Fruit fly (Drosophila melanogaster) whole organism, embryonic: ENCODE data around the gene CG13084.

ENCODE experiments used
- Atf6 ChIP-seq: fragments of 200-800 bp; sonication (Bioruptor generic); IDR thresholded peaks from 2 replicates; pipeline ENCODE4 v1.3.6; 2022; ENCODE audit warnings: missing biosample characterization, missing genetic modification characterization
- Blimp-1 ChIP-seq: fragments of 200-800 bp; sonication (Bioruptor generic); optimal IDR thresholded peaks from 3 replicates; lab custom pipeline; 2018; ENCODE audit warnings: missing biosample characterization, missing genetic modification characterization, mild to moderate bottlenecking, moderate library complexity, missing genetic modification reagents
- CG10321 ChIP-seq: fragments of 200-800 bp; sonication (Bioruptor generic); IDR thresholded peaks from 2 replicates; pipeline ENCODE4 v1.3.6; 2022; ENCODE audit warnings: missing biosample characterization, missing genetic modification characterization
- CG11398 ChIP-seq: fragments of 200-800 bp; sonication (Bioruptor generic); optimal IDR thresholded peaks from 2 replicates; lab custom pipeline; 2016; ENCODE audit warnings: missing biosample characterization, missing genetic modification characterization
- CG12155 ChIP-seq: fragments of 200-800 bp; sonication (Bioruptor generic); optimal IDR thresholded peaks from 3 replicates; lab custom pipeline; 2016; ENCODE audit warnings: missing biosample characterization, missing genetic modification characterization
- CG12659 ChIP-seq: fragments of 200-800 bp; sonication (Bioruptor generic); optimal IDR thresholded peaks from 3 replicates; lab custom pipeline; 2017; ENCODE audit warnings: mild to moderate bottlenecking, missing biosample characterization, missing genetic modification reagents, missing genetic modification characterization
- CG12942 ChIP-seq: fragments of 200-800 bp; sonication (Bioruptor generic); optimal IDR thresholded peaks from 3 replicates; lab custom pipeline; 2016; ENCODE audit warnings: missing biosample characterization, missing genetic modification characterization
- CG13123 ChIP-seq: fragments of 200-800 bp; sonication (Bioruptor generic); optimal IDR thresholded peaks from 2 replicates; lab custom pipeline; 2016; ENCODE audit warnings: missing biosample characterization, missing genetic modification characterization
- CG14050 ChIP-seq: fragments of 200-800 bp; sonication (Bioruptor generic); IDR thresholded peaks from 3 replicates; pipeline ENCODE4 v1.3.6; 2022; ENCODE audit warnings: missing biosample characterization, missing genetic modification characterization
- CG14667 ChIP-seq: fragments of 200-800 bp; sonication (Bioruptor generic); IDR thresholded peaks from 2 replicates; pipeline ENCODE4 v1.3.6; 2022; ENCODE audit warnings: missing biosample characterization, missing genetic modification characterization
- CG17186 ChIP-seq: fragments of 200-800 bp; sonication (Bioruptor generic); optimal IDR thresholded peaks from 3 replicates; lab custom pipeline; 2017; ENCODE audit warnings: missing biosample characterization, missing genetic modification reagents, missing genetic modification characterization
- CG17802 ChIP-seq: fragments of 200-800 bp; sonication (Bioruptor generic); optimal IDR thresholded peaks from 2 replicates; lab custom pipeline; 2018; ENCODE audit warnings: missing biosample characterization, mild to moderate bottlenecking, missing genetic modification characterization, moderate library complexity
- CG1792 ChIP-seq: fragments of 200-800 bp; sonication (Bioruptor generic); optimal IDR thresholded peaks from 2 replicates; lab custom pipeline; 2016; ENCODE audit warnings: missing biosample characterization, missing genetic modification characterization
- CG18262 ChIP-seq: fragments of 200-800 bp; optimal IDR thresholded peaks from 3 replicates; lab custom pipeline; 2019; ENCODE audit warnings: missing biosample characterization, mild to moderate bottlenecking, missing genetic modification characterization, moderate library complexity
- CG18476 ChIP-seq: fragments of 200-800 bp; sonication (Bioruptor generic); optimal IDR thresholded peaks from 2 replicates; lab custom pipeline; 2016; ENCODE audit warnings: missing biosample characterization, mild to moderate bottlenecking, missing genetic modification characterization
- CG2116 ChIP-seq: fragments of 200-800 bp; sonication (Bioruptor generic); optimal IDR thresholded peaks from 3 replicates; lab custom pipeline; 2018; ENCODE audit warnings: missing biosample characterization, mild to moderate bottlenecking, missing genetic modification characterization
- CG2875 ChIP-seq: fragments of 200-800 bp; sonication (Bioruptor generic); optimal IDR thresholded peaks from 2 replicates; lab custom pipeline; 2017; ENCODE audit warnings: missing biosample characterization, mild to moderate bottlenecking, missing genetic modification characterization, missing genetic modification reagents
- CG6791 ChIP-seq: fragments of 200-800 bp; sonication (Bioruptor generic); IDR thresholded peaks from 3 replicates; pipeline ENCODE4 v1.3.6; 2022; ENCODE audit warnings: missing biosample characterization, missing genetic modification characterization; ENCODE audit not compliant: partially characterized antibody
- CG6854 ChIP-seq: fragments of 200-800 bp; sonication (Bioruptor generic); optimal IDR thresholded peaks from 3 replicates; lab custom pipeline; 2017; ENCODE audit warnings: missing biosample characterization, mild to moderate bottlenecking, missing genetic modification characterization
- CG8944 ChIP-seq: fragments of 200-800 bp; sonication (Bioruptor generic); optimal IDR thresholded peaks from 3 replicates; lab custom pipeline; 2016; ENCODE audit warnings: missing biosample characterization, missing genetic modification characterization
- CG9437 ChIP-seq: fragments of 200-800 bp; sonication (Bioruptor generic); optimal IDR thresholded peaks from 2 replicates; lab custom pipeline; 2018; ENCODE audit warnings: missing biosample characterization, mild to moderate bottlenecking, missing genetic modification characterization
- CG9797 ChIP-seq: fragments of 200-800 bp; sonication (Bioruptor generic); optimal IDR thresholded peaks from 3 replicates; lab custom pipeline; 2018; ENCODE audit warnings: missing biosample characterization, mild to moderate bottlenecking, missing genetic modification characterization
- Dek ChIP-seq: fragments of 200-800 bp; sonication (Bioruptor generic); optimal IDR thresholded peaks from 3 replicates; lab custom pipeline; 2019; ENCODE audit warnings: missing biosample characterization, mild to moderate bottlenecking, missing genetic modification characterization, moderate library complexity
- E2f1 ChIP-seq: fragments of 200-800 bp; sonication (Bioruptor generic); IDR thresholded peaks from 2 replicates; pipeline ENCODE4 v1.3.6; 2022; ENCODE audit warnings: missing biosample characterization, missing genetic modification characterization
- MESR4 ChIP-seq: fragments of 200-800 bp; sonication (Bioruptor generic); optimal IDR thresholded peaks from 2 replicates; lab custom pipeline; 2018; ENCODE audit warnings: missing biosample characterization, mild to moderate bottlenecking, missing genetic modification characterization, moderate library complexity
- Mad ChIP-seq: fragments of 200-800 bp; sonication (Bioruptor generic); optimal IDR thresholded peaks from 2 replicates; lab custom pipeline; 2016; ENCODE audit warnings: missing biosample characterization, missing genetic modification characterization
- Mes4 ChIP-seq: fragments of 200-800 bp; sonication (Bioruptor generic); optimal IDR thresholded peaks from 2 replicates; lab custom pipeline; 2016; ENCODE audit warnings: missing biosample characterization, missing genetic modification characterization
- Nf-YB ChIP-seq: fragments of 200-800 bp; sonication (Bioruptor generic); optimal IDR thresholded peaks from 3 replicates; lab custom pipeline; 2019; ENCODE audit warnings: missing biosample characterization, mild to moderate bottlenecking, missing genetic modification characterization, moderate library complexity
- Sry-β ChIP-seq: fragments of 200-800 bp; sonication (Bioruptor generic); optimal IDR thresholded peaks from 2 replicates; lab custom pipeline; 2018; ENCODE audit warnings: missing biosample characterization, mild to moderate bottlenecking, missing genetic modification characterization, moderate library complexity
- Trl ChIP-seq, 3 experiments: fragments of >200 bp in 2 of 3; fragments of 200-800 bp in 1 of 3; sonication (Bioruptor generic) in 1 of 3; optimal IDR thresholded peaks; 2 replicates in 1 of 3; 3 replicates in 2 of 3; lab custom pipeline; 2016 to 2017; ENCODE audit warnings: missing biosample characterization in 1 of 3, missing genetic modification characterization in 1 of 3
- cas ChIP-seq: fragments of 200-800 bp; sonication (Bioruptor generic); IDR thresholded peaks from 2 replicates; pipeline ENCODE4 v1.3.6; 2022; ENCODE audit warnings: missing biosample characterization, missing genetic modification characterization
- caup ChIP-seq: fragments of 200-800 bp; sonication (Bioruptor generic); optimal IDR thresholded peaks from 3 replicates; lab custom pipeline; 2017; ENCODE audit warnings: missing biosample characterization, mild to moderate bottlenecking, missing genetic modification characterization, moderate library complexity; ENCODE audit not compliant: severe bottlenecking
- dm ChIP-seq: fragments of 200-800 bp; sonication (Bioruptor generic); optimal IDR thresholded peaks from 3 replicates; lab custom pipeline; 2016; ENCODE audit warnings: missing biosample characterization, missing genetic modification characterization
- dmrt11E ChIP-seq: fragments of 200-800 bp; sonication (Bioruptor generic); optimal IDR thresholded peaks from 3 replicates; lab custom pipeline; 2018; ENCODE audit warnings: missing biosample characterization, mild to moderate bottlenecking, missing genetic modification characterization, moderate library complexity
- ind ChIP-seq: fragments of 200-800 bp; sonication (Bioruptor generic); optimal IDR thresholded peaks from 3 replicates; lab custom pipeline; 2016; ENCODE audit warnings: missing biosample characterization, missing genetic modification characterization
- lbe ChIP-seq: fragments of 200-800 bp; sonication (Bioruptor generic); optimal IDR thresholded peaks from 2 replicates; lab custom pipeline; 2016; ENCODE audit warnings: missing biosample characterization, mild to moderate bottlenecking, missing genetic modification characterization
- lilli ChIP-seq: fragments of 200-800 bp; sonication (Bioruptor generic); optimal IDR thresholded peaks from 3 replicates; lab custom pipeline; 2016; ENCODE audit warnings: missing biosample characterization, missing genetic modification characterization
- lmd ChIP-seq: fragments of 200-800 bp; sonication (Bioruptor generic); IDR thresholded peaks from 2 replicates; pipeline ENCODE4 v1.3.6; 2022; ENCODE audit warnings: missing biosample characterization, missing genetic modification characterization
- prd ChIP-seq, 3 experiments: fragments of >200 bp in 2 of 3; fragments of 200-800 bp in 1 of 3; sonication (Bioruptor generic) in 1 of 3; optimal IDR thresholded peaks in 2 of 3; IDR thresholded peaks in 1 of 3; 2 replicates in 2 of 3; 3 replicates in 1 of 3; pipeline versions ENCODE4 v1.3.6 to Lab custom; 2017 to 2022; ENCODE audit warnings: missing biosample characterization in 1 of 3, missing genetic modification characterization in 1 of 3
- pum ChIP-seq: fragments of 200-800 bp; sonication (Bioruptor generic); optimal IDR thresholded peaks from 2 replicates; lab custom pipeline; 2016; ENCODE audit warnings: missing biosample characterization, missing genetic modification characterization
- schlank ChIP-seq: fragments of 200-800 bp; sonication (Bioruptor generic); optimal IDR thresholded peaks from 2 replicates; lab custom pipeline; 2018; ENCODE audit warnings: missing biosample characterization, mild to moderate bottlenecking, missing genetic modification characterization
- sens ChIP-seq: fragments of 200-800 bp; sonication (Bioruptor generic); peaks from one replicate; lab custom pipeline; 2016; ENCODE audit warnings: missing biosample characterization, missing genetic modification characterization
- sens-2 ChIP-seq: fragments of 200-800 bp; sonication (Bioruptor generic); IDR thresholded peaks from 2 replicates; pipeline ENCODE4 v1.3.6; 2022; ENCODE audit warnings: missing biosample characterization, missing genetic modification characterization
- so ChIP-seq: fragments of 200-800 bp; sonication (Bioruptor generic); IDR thresholded peaks from 3 replicates; pipeline ENCODE4 v1.3.6; 2022; ENCODE audit warnings: missing biosample characterization, missing genetic modification characterization
- tin ChIP-seq: fragments of 200-800 bp; sonication (Bioruptor generic); optimal IDR thresholded peaks from 3 replicates; lab custom pipeline; 2016; ENCODE audit warnings: missing biosample characterization, missing genetic modification characterization
- vnd ChIP-seq: fragments of 200-800 bp; sonication (Bioruptor generic); IDR thresholded peaks from 3 replicates; pipeline ENCODE4 v1.3.6; 2022; ENCODE audit warnings: missing biosample characterization, missing genetic modification characterization; ENCODE audit not compliant: partially characterized antibody
- wdn ChIP-seq: fragments of 200-800 bp; sonication (Bioruptor generic); IDR thresholded peaks from 2 replicates; pipeline ENCODE4 v1.3.6; 2022; ENCODE audit warnings: missing biosample characterization, missing genetic modification characterization
- z ChIP-seq: fragments of 200-800 bp; sonication (Bioruptor generic); IDR thresholded peaks from 3 replicates; pipeline ENCODE4 v1.3.6; 2022; ENCODE audit warnings: missing biosample characterization, missing genetic modification characterization
- zfh1 ChIP-seq: fragments of 200-800 bp; sonication (Bioruptor generic); IDR thresholded peaks from 3 replicates; pipeline ENCODE4 v1.3.6; 2022; ENCODE audit warnings: missing biosample characterization, missing genetic modification characterization
- zfh2 ChIP-seq: fragments of 200-800 bp; sonication (Bioruptor generic); optimal IDR thresholded peaks from 2 replicates; lab custom pipeline; 2016; ENCODE audit warnings: missing biosample characterization, missing genetic modification characterization

CG13084 gene

dm6 chr2L:19533247-19533646 is 48.5 kb downstream of the CG13084 start, which contains the start of gene CG33116 (continued):
- no peak for TF ChIP-seq Trl (optimal IDR thresholded peaks at IDR 0.05; lab: Kevin White, UChicago)
- TF ChIP-seq Trl (GFP tag; optimal IDR thresholded peaks at IDR 0.05; lab: Kevin White, UChicago), result peak; percentile 88
- TF ChIP-seq CG14667 (GFP tag; lab: Robert Waterston, UW), result no peak
- peak; percentile 63 for TF ChIP-seq CG1792 (GFP tag; lab: Kevin White, UChicago)
- TF ChIP-seq CG2116, result peak; percentile 63
- peak; percentile 87 for TF ChIP-seq tin (GFP tag; lab: Kevin White, UChicago)
- TF ChIP-seq CG13123 (GFP tag; lab: Kevin White, UChicago), result peak; percentile 76
- no peak for TF ChIP-seq z
- TF ChIP-seq CG17186 (GFP tag; lab: Kevin White, UChicago), result peak; percentile 70
- TF ChIP-seq pum (GFP tag; lab: Kevin White, UChicago), result peak; percentile 85
- TF ChIP-seq cas (GFP tag; lab: Robert Waterston, UW), result peak; percentile 32; the same call in 1 of the 2 replicates
- TF ChIP-seq dm (GFP tag; lab: Kevin White, UChicago), result peak; percentile 75
- TF ChIP-seq Dek, result peak; percentile 62
- TF ChIP-seq CG14050 (GFP tag; lab: Robert Waterston, UW), result peak; percentile 51
- TF ChIP-seq sens-2 (GFP tag; lab: Robert Waterston, UW), result no peak
- peak; percentile 83 for TF ChIP-seq Atf6
- TF ChIP-seq CG6791 (GFP tag; lab: Robert Waterston, UW), result peak; percentile 42; the same call in 1 of the 3 replicates
- TF ChIP-seq prd (optimal IDR thresholded peaks at IDR 0.05; lab: Kevin White, UChicago), result no peak
- TF ChIP-seq prd (GFP tag; IDR thresholded peaks at IDR 0.05; lab: Robert Waterston, UW), result peak; percentile 76
- TF ChIP-seq wdn (GFP tag; lab: Robert Waterston, UW), result peak; percentile 57; the same call in 1 of the 2 replicates
- peak; percentile 83 for TF ChIP-seq lmd
- peak; percentile 70 for TF ChIP-seq CG2875 (GFP tag; lab: Kevin White, UChicago)
- TF ChIP-seq Mes4 (GFP tag; lab: Kevin White, UChicago), result peak; percentile 53
- TF ChIP-seq CG18476 (GFP tag; lab: Kevin White, UChicago), result peak; percentile 78
- TF ChIP-seq CG6854 (GFP tag; lab: Kevin White, UChicago), result peak; percentile 41
- TF ChIP-seq CG11398 (GFP tag; lab: Kevin White, UChicago), result peak; percentile 60
- TF ChIP-seq lbe (GFP tag; lab: Kevin White, UChicago), result peak; percentile 86
- TF ChIP-seq Blimp-1 (GFP tag; lab: Kevin White, UChicago), result peak; percentile 72
- TF ChIP-seq CG8944 (GFP tag; lab: Kevin White, UChicago), result peak; percentile 87
- TF ChIP-seq CG12155 (GFP tag; lab: Kevin White, UChicago), result peak; percentile 81
- peak; percentile 66 for TF ChIP-seq CG9437 (GFP tag; lab: Kevin White, UChicago)
- peak; percentile 23 for TF ChIP-seq CG9797 (GFP tag; lab: Kevin White, UChicago)
- no peak for TF ChIP-seq CG10321 (GFP tag; lab: Robert Waterston, UW)
- TF ChIP-seq E2f1 (GFP tag; lab: Robert Waterston, UW), result peak; percentile 72
- peak; percentile 59 for TF ChIP-seq CG17802
- peak; percentile 84 for TF ChIP-seq Mad (GFP tag; lab: Kevin White, UChicago)
- TF ChIP-seq vnd (GFP tag; lab: Robert Waterston, UW), result no peak
- TF ChIP-seq CG18262 (tag; lab: Kevin White, UChicago), result peak; percentile 87
- TF ChIP-seq CG12942, result peak; percentile 81
- TF ChIP-seq dmrt11E (tag; lab: Kevin White, UChicago), result peak; percentile 81
- peak; percentile 85 for TF ChIP-seq ind (GFP tag; lab: Kevin White, UChicago)
- TF ChIP-seq so (GFP tag; lab: Robert Waterston, UW), result peak; percentile 71; the same call in 2 of the 3 replicates
- TF ChIP-seq schlank (tag; lab: Kevin White, UChicago), result peak; percentile 69
- peak; percentile 89 for TF ChIP-seq lilli
- TF ChIP-seq caup (GFP tag; lab: Kevin White, UChicago), result peak; percentile 82
- TF ChIP-seq zfh2, result peak; percentile 87
- peak; percentile 81 for TF ChIP-seq CG12659
- TF ChIP-seq sens, result peak; percentile 97
- peak; percentile 49 for TF ChIP-seq Sry-β
- TF ChIP-seq MESR4 (GFP tag; lab: Kevin White, UChicago), result peak; percentile 57
- peak; percentile 85 for TF ChIP-seq zfh1 (GFP tag; lab: Robert Waterston, UW)
- peak; percentile 56 for TF ChIP-seq Nf-YB (GFP tag; lab: Kevin White, UChicago)
